Fruit fly (Drosophila melanogaster) whole organism, embryonic: ENCODE measurements around the gene CG17154.

ENCODE experiments used
- Antp ChIP-seq: fragments of 200-800 bp; sonication (Bioruptor generic); optimal IDR thresholded peaks from 3 replicates; lab custom pipeline; 2016; ENCODE audit warnings: missing biosample characterization, missing genetic modification characterization
- Bdp1 ChIP-seq: fragments of 200-800 bp; sonication (Bioruptor generic); optimal IDR thresholded peaks from 3 replicates; lab custom pipeline; 2016; ENCODE audit warnings: missing biosample characterization, missing genetic modification characterization
- CG10267 ChIP-seq: fragments of 200-800 bp; sonication (Bioruptor generic); optimal IDR thresholded peaks from 2 replicates; lab custom pipeline; 2018; ENCODE audit warnings: missing biosample characterization, mild to moderate bottlenecking, missing genetic modification characterization, moderate library complexity
- CG11723 ChIP-seq: fragments of 200-800 bp; sonication (Bioruptor generic); optimal IDR thresholded peaks from 2 replicates; lab custom pipeline; 2017; ENCODE audit warnings: missing biosample characterization, mild to moderate bottlenecking, missing genetic modification characterization
- CG12391 ChIP-seq: fragments of 200-800 bp; sonication (Bioruptor generic); optimal IDR thresholded peaks from 3 replicates; lab custom pipeline; 2018; ENCODE audit warnings: missing biosample characterization, mild to moderate bottlenecking, missing genetic modification characterization, moderate library complexity
- CG12744 ChIP-seq: fragments of 200-800 bp; sonication (Bioruptor generic); optimal IDR thresholded peaks from 2 replicates; lab custom pipeline; 2016; ENCODE audit warnings: missing biosample characterization, missing genetic modification characterization
- CG2116 ChIP-seq: fragments of 200-800 bp; sonication (Bioruptor generic); optimal IDR thresholded peaks from 3 replicates; lab custom pipeline; 2018; ENCODE audit warnings: missing biosample characterization, mild to moderate bottlenecking, missing genetic modification characterization
- CG2889 ChIP-seq: fragments of 200-800 bp; sonication (Bioruptor generic); IDR thresholded peaks from 3 replicates; pipeline ENCODE4 v1.3.6; 2022; ENCODE audit warnings: missing biosample characterization, missing genetic modification characterization
- CG30403 ChIP-seq: fragments of 200-800 bp; sonication (Bioruptor generic); optimal IDR thresholded peaks from 3 replicates; lab custom pipeline; 2016; ENCODE audit warnings: missing biosample characterization, missing genetic modification characterization
- CG32767 ChIP-seq: fragments of 200-800 bp; sonication (Bioruptor generic); IDR thresholded peaks from 2 replicates; pipeline ENCODE4 v1.3.6; 2022; ENCODE audit warnings: missing biosample characterization, missing genetic modification characterization
- CG34224 ChIP-seq: fragments of 200-800 bp; sonication (Bioruptor generic); IDR thresholded peaks from 3 replicates; pipeline ENCODE4 v1.3.6; 2022; ENCODE audit warnings: missing biosample characterization, missing genetic modification characterization; ENCODE audit not compliant: partially characterized antibody
- CG4617 ChIP-seq: fragments of 200-800 bp; sonication (Bioruptor generic); optimal IDR thresholded peaks from 3 replicates; lab custom pipeline; 2016; ENCODE audit warnings: missing biosample characterization, missing genetic modification characterization, borderline replicate concordance
- CG4707 ChIP-seq: fragments of 200-800 bp; sonication (Bioruptor generic); optimal IDR thresholded peaks from 2 replicates; lab custom pipeline; 2018; ENCODE audit warnings: missing biosample characterization, mild to moderate bottlenecking, missing genetic modification characterization, moderate library complexity
- CG5180 ChIP-seq: fragments of 200-800 bp; sonication (Bioruptor generic); optimal IDR thresholded peaks from 3 replicates; lab custom pipeline; 2017; ENCODE audit warnings: missing biosample characterization, missing genetic modification characterization, mild to moderate bottlenecking, moderate library complexity, missing genetic modification reagents
- CG6689 ChIP-seq: fragments of 200-800 bp; sonication (Bioruptor generic); IDR thresholded peaks from 2 replicates; pipeline ENCODE4 v1.3.6; 2022; ENCODE audit warnings: missing biosample characterization, missing genetic modification characterization
- CG8388 ChIP-seq: fragments of 200-800 bp; sonication (Bioruptor generic); optimal IDR thresholded peaks from 2 replicates; lab custom pipeline; 2019; ENCODE audit warnings: missing biosample characterization, mild to moderate bottlenecking, missing genetic modification characterization, moderate library complexity
- CG9876 ChIP-seq: fragments of 200-800 bp; sonication (Bioruptor generic); optimal IDR thresholded peaks from 2 replicates; lab custom pipeline; 2016; ENCODE audit warnings: missing biosample characterization, missing genetic modification characterization
- Camta ChIP-seq: fragments of 200-800 bp; sonication (Bioruptor generic); optimal IDR thresholded peaks from 2 replicates; lab custom pipeline; 2016; ENCODE audit warnings: missing biosample characterization, missing genetic modification characterization
- CkIIα-i1 ChIP-seq: fragments of 200-800 bp; sonication (Bioruptor generic); IDR thresholded peaks from 2 replicates; pipeline ENCODE4 v1.3.6; 2022; ENCODE audit warnings: missing biosample characterization, missing genetic modification characterization
- CoRest ChIP-seq: fragments of 200-800 bp; sonication (Bioruptor generic); optimal IDR thresholded peaks from 3 replicates; lab custom pipeline; 2018; ENCODE audit warnings: missing biosample characterization, mild to moderate bottlenecking, missing genetic modification characterization, moderate library complexity
- Eip74EF ChIP-seq, 2 experiments: fragments of 200-800 bp in 1 of 2; fragments of >200 bp in 1 of 2; sonication (Bioruptor generic) in 1 of 2; optimal IDR thresholded peaks; 2 replicates each; lab custom pipeline; 2017 to 2019; ENCODE audit warnings: missing biosample characterization in 2 of 2, missing genetic modification characterization in 2 of 2, mild to moderate bottlenecking in 1 of 2, moderate library complexity in 1 of 2
- Fer2 ChIP-seq: fragments of 200-800 bp; sonication (Bioruptor generic); optimal IDR thresholded peaks from 2 replicates; lab custom pipeline; 2018; ENCODE audit warnings: missing biosample characterization, mild to moderate bottlenecking, missing genetic modification characterization, moderate library complexity
- HLH4C ChIP-seq: fragments of 200-800 bp; sonication (Bioruptor generic); IDR thresholded peaks from 3 replicates; pipeline ENCODE4 v1.3.6; 2022; ENCODE audit warnings: missing biosample characterization, missing genetic modification characterization; ENCODE audit not compliant: partially characterized antibody
- Hand ChIP-seq: fragments of 200-800 bp; sonication (Bioruptor generic); optimal IDR thresholded peaks from 2 replicates; lab custom pipeline; 2017; ENCODE audit warnings: mild to moderate bottlenecking, missing biosample characterization, missing genetic modification reagents, missing genetic modification characterization
- Hr78 ChIP-seq, 2 experiments: fragments of 200-800 bp in 1 of 2; fragments of >200 bp in 1 of 2; sonication (Bioruptor generic) in 1 of 2; optimal IDR thresholded peaks; 2 replicates each; lab custom pipeline; 2017 to 2019; ENCODE audit warnings: missing biosample characterization in 2 of 2, missing genetic modification characterization in 2 of 2, mild to moderate bottlenecking in 1 of 2, moderate library complexity in 1 of 2
- Hsf ChIP-seq: fragments of 200-800 bp; sonication (Bioruptor generic); optimal IDR thresholded peaks from 3 replicates; lab custom pipeline; 2016; ENCODE audit warnings: missing biosample characterization, missing genetic modification characterization
- Kr ChIP-seq: fragments of 200-800 bp; sonication (Bioruptor generic); optimal IDR thresholded peaks from 2 replicates; lab custom pipeline; 2017; ENCODE audit warnings: missing biosample characterization, mild to moderate bottlenecking, missing genetic modification characterization
- Lpt ChIP-seq: fragments of >200 bp; optimal IDR thresholded peaks from 2 replicates; lab custom pipeline; 2018; ENCODE audit warnings: missing biosample characterization, missing genetic modification characterization
- Oaz ChIP-seq: fragments of 200-800 bp; sonication (Bioruptor generic); IDR thresholded peaks from 2 replicates; pipeline ENCODE4 v1.3.6; 2022; ENCODE audit warnings: missing biosample characterization, missing genetic modification characterization
- Sox100B ChIP-seq: fragments of 200-800 bp; sonication (Bioruptor generic); optimal IDR thresholded peaks from 3 replicates; lab custom pipeline; 2018; ENCODE audit warnings: missing biosample characterization, mild to moderate bottlenecking, missing genetic modification characterization
- Ssrp ChIP-seq: fragments of 200-800 bp; sonication (Bioruptor generic); optimal IDR thresholded peaks from 2 replicates; lab custom pipeline; 2018; ENCODE audit warnings: missing biosample characterization, mild to moderate bottlenecking, missing genetic modification characterization, moderate library complexity
- Stat92E ChIP-seq, 3 experiments: fragments of >200 bp in 2 of 3; fragments of 200-800 bp in 1 of 3; sonication (Bioruptor generic) in 1 of 3; optimal IDR thresholded peaks; 2 replicates each; lab custom pipeline; 2017 to 2019; ENCODE audit warnings: missing biosample characterization in 3 of 3, missing genetic modification characterization in 3 of 3, mild to moderate bottlenecking in 1 of 3, moderate library complexity in 1 of 3
- amos ChIP-seq: fragments of 200-800 bp; sonication (Bioruptor generic); IDR thresholded peaks from 2 replicates; pipeline ENCODE4 v1.3.6; 2022; ENCODE audit warnings: missing biosample characterization, missing genetic modification characterization; ENCODE audit not compliant: partially characterized antibody
- bab2 ChIP-seq: fragments of 200-800 bp; sonication (Bioruptor generic); optimal IDR thresholded peaks from 2 replicates; lab custom pipeline; 2016; ENCODE audit warnings: missing biosample characterization, missing genetic modification characterization
- chn ChIP-seq: fragments of 200-800 bp; sonication (Bioruptor generic); optimal IDR thresholded peaks from 2 replicates; lab custom pipeline; 2016; ENCODE audit warnings: missing biosample characterization, missing genetic modification characterization
- hb ChIP-seq: fragments of 200-800 bp; sonication (Bioruptor generic); IDR thresholded peaks from 3 replicates; pipeline ENCODE4 v1.3.6; 2022; ENCODE audit warnings: missing biosample characterization, missing genetic modification characterization; ENCODE audit not compliant: partially characterized antibody
- kay ChIP-seq: fragments of 200-800 bp; sonication (Bioruptor generic); optimal IDR thresholded peaks from 2 replicates; lab custom pipeline; 2016; ENCODE audit warnings: missing biosample characterization, missing genetic modification characterization
- nmo ChIP-seq: fragments of 200-800 bp; sonication (Bioruptor generic); optimal IDR thresholded peaks from 2 replicates; lab custom pipeline; 2018; ENCODE audit warnings: missing biosample characterization, mild to moderate bottlenecking, missing genetic modification characterization, moderate library complexity
- nom ChIP-seq: fragments of 200-800 bp; sonication (Bioruptor generic); optimal IDR thresholded peaks from 2 replicates; lab custom pipeline; 2017; ENCODE audit warnings: missing biosample characterization, missing genetic modification characterization, mild to moderate bottlenecking, moderate library complexity, missing genetic modification reagents
- sima ChIP-seq: fragments of 200-800 bp; sonication (Bioruptor generic); optimal IDR thresholded peaks from 2 replicates; lab custom pipeline; 2016; ENCODE audit warnings: missing biosample characterization, missing genetic modification characterization
- so ChIP-seq: fragments of 200-800 bp; sonication (Bioruptor generic); IDR thresholded peaks from 3 replicates; pipeline ENCODE4 v1.3.6; 2022; ENCODE audit warnings: missing biosample characterization, missing genetic modification characterization
- sob ChIP-seq: fragments of 200-800 bp; sonication (Bioruptor generic); IDR thresholded peaks from 2 replicates; pipeline ENCODE4 v1.3.6; 2022; ENCODE audit warnings: missing biosample characterization, missing genetic modification characterization
- sqz ChIP-seq: fragments of 200-800 bp; sonication (Bioruptor generic); optimal IDR thresholded peaks from 3 replicates; lab custom pipeline; 2018; ENCODE audit warnings: missing biosample characterization, mild to moderate bottlenecking, missing genetic modification characterization
- tgo ChIP-seq: fragments of 200-800 bp; sonication (Bioruptor generic); IDR thresholded peaks from 3 replicates; pipeline ENCODE4 v1.3.6; 2022; ENCODE audit warnings: missing biosample characterization, missing genetic modification characterization
- trem ChIP-seq: fragments of 200-800 bp; optimal IDR thresholded peaks from 3 replicates; lab custom pipeline; 2019; ENCODE audit warnings: missing biosample characterization, mild to moderate bottlenecking, missing genetic modification characterization, moderate library complexity
- twi ChIP-seq: fragments of 200-800 bp; optimal IDR thresholded peaks from 2 replicates; lab custom pipeline; 2019; ENCODE audit warnings: missing biosample characterization, mild to moderate bottlenecking, missing genetic modification characterization, moderate library complexity
- usp ChIP-seq: fragments of >200 bp; optimal IDR thresholded peaks from 2 replicates; lab custom pipeline; 2017; ENCODE audit warnings: missing biosample characterization, missing genetic modification characterization
- zf30C ChIP-seq: fragments of 200-800 bp; sonication (Bioruptor generic); optimal IDR thresholded peaks from 3 replicates; lab custom pipeline; 2018; ENCODE audit warnings: missing biosample characterization, mild to moderate bottlenecking, missing genetic modification characterization

CG17154 gene

dm6 chr3L:12138113-12138899, 49.9 kb downstream of the CG17154 start, which contains the start of the genes ND-SGDH and RhoGAP68F (continued):
- TF ChIP-seq Sox100B (GFP tag; lab: Kevin White, UChicago) (peak; percentile 72), Camta (GFP tag; lab: Kevin White, UChicago) (peak; percentile 65), tgo (GFP tag; lab: Robert Waterston, UW) (peak; percentile 74), Fer2 (tag; lab: Kevin White, UChicago) (peak; percentile 69), Ssrp (tag; lab: Kevin White, UChicago) (peak; percentile 70), bab2 (GFP tag; lab: Kevin White, UChicago) (peak; percentile 45), Hand (GFP tag; lab: Kevin White, UChicago) (peak; percentile 8), usp (no peak), Stat92E (GFP tag; optimal IDR thresholded peaks at IDR 0.05; lab: Kevin White, UChicago) (peak in 1 of 3 experiments; percentile 1), CG10267 (peak; percentile 74), trem (tag; lab: Kevin White, UChicago) (peak; percentile 76), CG4617 (GFP tag; lab: Kevin White, UChicago) (peak; percentile 28), kay (peak; percentile 57), CG12744 (GFP tag; lab: Kevin White, UChicago) (peak; percentile 20), Kr (no peak), CG2116 (GFP tag; lab: Kevin White, UChicago) (peak; percentile 75), HLH4C (GFP tag; lab: Robert Waterston, UW) (peak; percentile 92), CG6689 (GFP tag; lab: Robert Waterston, UW) (peak; percentile 67), CG30403 (GFP tag; lab: Kevin White, UChicago) (peak; percentile 90), Bdp1 (peak; percentile 7), hb (peak; percentile 95), Hr78 (GFP tag; optimal IDR thresholded peaks at IDR 0.05; lab: Kevin White, UChicago) (no peak), sima (GFP tag; lab: Kevin White, UChicago) (no peak), CkIIα-i1 (no peak), nmo (GFP tag; lab: Kevin White, UChicago) (peak; percentile 89), sqz (GFP tag; lab: Kevin White, UChicago) (peak; percentile 55), CG11723 (GFP tag; lab: Kevin White, UChicago) (peak; percentile 71), twi (tag; lab: Kevin White, UChicago) (peak; percentile 54), CG32767 (peak; percentile 52), Lpt (no peak), nom (GFP tag; lab: Kevin White, UChicago) (no peak), CG2889 (GFP tag; lab: Robert Waterston, UW) (no peak), amos (peak; percentile 84), CG8388 (GFP tag; lab: Kevin White, UChicago) (peak; percentile 60), CG4707 (GFP tag; lab: Kevin White, UChicago) (no peak), Antp (GFP tag; lab: Kevin White, UChicago) (peak; percentile 63), chn (GFP tag; lab: Kevin White, UChicago) (peak; percentile 71), Eip74EF (GFP tag; optimal IDR thresholded peaks at IDR 0.05; lab: Kevin White, UChicago) (peak in 1 of 2 experiments; percentile 28), CG34224 (peak; percentile 93), CoRest (tag; lab: Kevin White, UChicago) (peak; percentile 90), zf30C (GFP tag; lab: Kevin White, UChicago) (no peak), Hsf (GFP tag; lab: Kevin White, UChicago) (peak; percentile 80), CG5180 (GFP tag; lab: Kevin White, UChicago) (no peak), Oaz (GFP tag; lab: Robert Waterston, UW) (peak; percentile 52; the same call in 1 of the 2 replicates), so (peak; percentile 50; the same call in 1 of the 3 replicates), CG12391 (tag; lab: Kevin White, UChicago) (peak; percentile 85), sob (peak; percentile 79), CG9876 (GFP tag; lab: Kevin White, UChicago) (peak; percentile 6)
